Worm (Caenorhabditis elegans): ENCODE data around the gene F44D12.6.

The F44D12.6 gene

DNA sequence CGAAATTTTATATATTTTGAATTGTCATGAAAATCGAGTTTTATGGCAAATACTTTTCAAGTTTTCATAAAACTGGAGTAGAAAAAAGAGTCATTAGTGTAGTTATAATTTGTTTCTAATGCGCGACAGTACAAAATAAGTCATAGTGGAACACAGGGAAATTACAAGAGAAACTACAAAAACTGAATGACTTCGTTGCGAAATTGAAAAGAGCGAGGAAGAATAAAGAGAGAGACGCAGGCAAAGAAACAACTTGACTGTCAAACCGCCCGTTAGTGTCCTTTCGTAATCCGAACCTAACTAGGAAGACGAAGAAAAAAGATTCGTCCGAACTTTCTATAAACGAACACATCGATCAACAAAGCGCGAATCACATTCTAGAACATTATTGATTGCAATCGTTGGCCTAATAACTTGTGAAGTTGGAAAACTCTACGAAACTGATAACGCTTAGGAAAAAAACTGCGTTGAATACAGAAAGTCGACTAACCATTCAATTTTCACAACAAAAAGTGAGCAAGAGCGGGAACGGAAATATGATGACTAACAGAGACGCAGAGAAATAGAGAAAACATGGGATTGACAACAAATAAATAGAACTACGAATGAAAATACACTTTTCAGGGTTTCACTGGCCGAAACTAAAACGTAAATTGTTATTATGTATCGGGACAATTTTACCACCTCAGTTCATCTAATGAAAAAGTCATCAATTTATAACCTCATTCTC is 39.6 kb upstream of the F44D12.6 start (continued):
- TF ChIP-seq lin-38 (GFP tag; IDR thresholded peaks at IDR 0.05), result peak; percentile 36
- peak; percentile 35 for TF ChIP-seq nhr-6 (tag; optimal IDR thresholded peaks at IDR 0.05)
- no peak for TF ChIP-seq unc-130 (GFP tag; optimal IDR thresholded peaks at IDR 0.05)
- no peak for TF ChIP-seq lin-39 (tag; optimal IDR thresholded peaks at IDR 0.05)
- no peak for TF ChIP-seq mdl-1 (tag; optimal IDR thresholded peaks at IDR 0.05)
- TF ChIP-seq duxl-1 (tag; optimal IDR thresholded peaks at IDR 0.05; ENCODE audit: poor library complexity), result no peak
- no peak for TF ChIP-seq lin-15B (tag; optimal IDR thresholded peaks at IDR 0.05)
- TF ChIP-seq hlh-11 (tag; optimal IDR thresholded peaks at IDR 0.05), result peak; percentile 26
- TF ChIP-seq rbr-2 (tag; optimal IDR thresholded peaks at IDR 0.05), result no peak
- no peak for TF ChIP-seq nhr-111 (GFP tag; optimal IDR thresholded peaks at IDR 0.05)
- no peak for TF ChIP-seq lir-3 (tag; optimal IDR thresholded peaks at IDR 0.05)
- TF ChIP-seq daf-16 (GFP tag; optimal IDR thresholded peaks at IDR 0.05), result no peak
- peak; percentile 55 for TF ChIP-seq daf-16 (tag; optimal IDR thresholded peaks at IDR 0.05)
- peak in 1 of 2 experiments; percentile 6 for TF ChIP-seq unc-62 (GFP tag; optimal IDR thresholded peaks at IDR 0.05 in 1 of 2)
- TF ChIP-seq unc-62 (tag; optimal IDR thresholded peaks at IDR 0.05), result no peak
- TF ChIP-seq aly-2 (tag; optimal IDR thresholded peaks at IDR 0.05), result no peak
- TF ChIP-seq nhr-25 (tag; optimal IDR thresholded peaks at IDR 0.05; ENCODE audit: borderline replicate concordance, insufficient read depth), result no peak
- no peak for TF ChIP-seq F37D6.2 (tag; optimal IDR thresholded peaks at IDR 0.05)
- TF ChIP-seq ceh-32 (tag; optimal IDR thresholded peaks at IDR 0.05; ENCODE audit: poor library complexity), result no peak
- TF ChIP-seq sdz-12 (GFP tag; optimal IDR thresholded peaks at IDR 0.05), result no peak
- TF ChIP-seq ctbp-1 (GFP tag; IDR thresholded peaks at IDR 0.05), result no peak
- no peak for TF ChIP-seq Y75B8A.6 (GFP tag; IDR thresholded peaks at IDR 0.05)
- TF ChIP-seq zfp-3 (GFP tag; conservative IDR thresholded peaks at IDR 0.05), result no peak
- no peak for TF ChIP-seq ceh-82 (tag; optimal IDR thresholded peaks at IDR 0.05)
- no peak for TF ChIP-seq hif-1 (tag; optimal IDR thresholded peaks at IDR 0.05)
- no peak for TF ChIP-seq nhr-11 (tag; optimal IDR thresholded peaks at IDR 0.05)
- TF ChIP-seq T26A8.4 (GFP tag; IDR thresholded peaks at IDR 0.05), result no peak
- no peak for TF ChIP-seq tra-1 (GFP tag; IDR thresholded peaks at IDR 0.05)
- no peak for TF ChIP-seq lim-7 (GFP tag; IDR thresholded peaks at IDR 0.05)
- TF ChIP-seq aha-1 (tag), result peak; percentile 88
- peak; percentile 22 for TF ChIP-seq lin-13 (GFP tag; optimal IDR thresholded peaks at IDR 0.05)

DNA sequence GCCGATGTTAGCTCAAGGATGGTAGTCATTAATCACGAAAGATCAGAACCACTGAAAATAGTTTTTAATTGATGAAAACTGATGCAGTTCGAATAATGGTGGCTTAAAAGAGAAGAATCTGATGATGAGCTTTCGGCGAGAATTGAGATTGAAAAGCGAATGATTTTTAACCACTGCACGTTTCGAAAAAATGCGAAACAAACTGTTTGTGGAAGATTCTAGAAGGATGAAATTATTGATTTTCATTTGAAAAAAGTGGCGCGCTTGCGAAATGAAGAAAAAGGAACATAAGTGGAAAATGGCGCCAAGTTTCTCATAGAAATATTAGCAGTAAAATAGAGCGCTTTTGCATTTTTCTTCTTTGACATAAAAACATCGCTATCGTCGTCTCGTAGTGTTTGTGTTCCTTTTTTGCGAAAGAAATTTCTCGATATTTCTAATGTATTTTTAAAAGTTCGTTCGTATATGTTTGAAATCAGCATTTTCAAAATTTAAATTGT is 38.2 kb upstream of the F44D12.6 start, which contains the start of gene uba-1:
Gene uba-1 (minus strand): TSS at position 51 of the 500 bp plus-strand sequence.
- TF ChIP-seq rbr-2 (tag; optimal IDR thresholded peaks at IDR 0.05) (peak; percentile 56), daf-16 (GFP tag; optimal IDR thresholded peaks at IDR 0.05) (peak in 1 of 2 experiments; percentile 45), daf-16 (tag; optimal IDR thresholded peaks at IDR 0.05) (peak; percentile 65), ces-1 (GFP tag; optimal IDR thresholded peaks at IDR 0.05) (no peak), nhr-41 (GFP tag; IDR thresholded peaks at IDR 0.05) (no peak), Y5F2A.4 (GFP tag; optimal IDR thresholded peaks at IDR 0.05) (no peak), dmd-8 (GFP tag; IDR thresholded peaks at IDR 0.05) (no peak), nhr-102 (tag; optimal IDR thresholded peaks at IDR 0.05) (peak; percentile 77), pha-4 (GFP tag; IDR thresholded peaks at IDR 0.05) (0 out of 2 replicates have a peak, but pooled peaks have one; percentile 51), pha-4 (tag; optimal IDR thresholded peaks at IDR 0.05) (peak; percentile 15), lsy-2 (tag; optimal IDR thresholded peaks at IDR 0.05) (peak in 1 of 2 experiments; percentile 69), fkh-10 (GFP tag; optimal IDR thresholded peaks at IDR 0.05) (no peak), ctbp-1 (GFP tag; IDR thresholded peaks at IDR 0.05) (0 out of 2 replicates have a peak, but pooled peaks have one; percentile 14), snpc-4 (tag; optimal IDR thresholded peaks at IDR 0.05) (no peak), snpc-1.2 (GFP tag; IDR thresholded peaks at IDR 0.05) (0 out of 2 replicates have a peak, but pooled peaks have one; percentile 43), hlh-11 (tag; optimal IDR thresholded peaks at IDR 0.05) (peak; percentile 13), nhr-10 (tag; optimal IDR thresholded peaks at IDR 0.05) (no peak), mdl-1 (tag; optimal IDR thresholded peaks at IDR 0.05) (no peak), mdt-29 (GFP tag; IDR thresholded peaks at IDR 0.05) (no peak), mxl-3 (GFP tag; optimal IDR thresholded peaks at IDR 0.05) (no peak), gei-8 (GFP tag; optimal IDR thresholded peaks at IDR 0.05) (no peak), nhr-111 (GFP tag; optimal IDR thresholded peaks at IDR 0.05) (no peak), ztf-11 (tag; optimal IDR thresholded peaks at IDR 0.05) (no peak), F26F4.8 (GFP tag; conservative IDR thresholded peaks at IDR 0.05) (no peak), Y105C5A.15 (GFP tag; IDR thresholded peaks at IDR 0.05) (0 out of 2 replicates have a peak, but pooled peaks have one; percentile 18), set-16 (GFP tag; IDR thresholded peaks at IDR 0.05) (no peak)

All from whole organism, L4 larva.